Worm (Caenorhabditis elegans) whole organism, young adult: ENCODE results near the gene rab-28.

Experiments used
- F33H1.4 ChIP-seq: fragments of 200-800 bp; sonication (Bioruptor generic); IDR thresholded peaks from 2 replicates; pipeline ENCODE4 v1.3.6; 2022; ENCODE audit warnings: missing genetic modification reagents, missing genetic modification characterization, missing compliant biosample characterization
- lin-54 ChIP-seq: fragments of 200-800 bp; sonication (Bioruptor generic); optimal IDR thresholded peaks from 2 replicates; lab custom pipeline; 2018; ENCODE audit warnings: mild to moderate bottlenecking, missing genetic modification characterization, missing compliant biosample characterization
- pha-4 ChIP-seq: fragments of 150-350 bp; sonication (generic microtip); optimal IDR thresholded peaks from 2 replicates; lab custom pipeline; 2014; ENCODE audit warnings: missing biosample characterization, missing genetic modification reagents, missing genetic modification characterization
- sptf-2 ChIP-seq: fragments of 200-800 bp; sonication (Bioruptor generic); optimal IDR thresholded peaks from 2 replicates; lab custom pipeline; 2018; ENCODE audit warnings: mild to moderate bottlenecking, missing genetic modification characterization, missing compliant biosample characterization
- tbx-9 ChIP-seq: sonication (generic microtip); optimal IDR thresholded peaks from 2 replicates; lab custom pipeline; 2016; ENCODE audit warnings: borderline replicate concordance, missing genetic modification characterization, inconsistent platforms, missing compliant biosample characterization
- unc-62 ChIP-seq: fragments of 150-350 bp; optimal IDR thresholded peaks from 2 replicates; lab custom pipeline; 2014; ENCODE audit warnings: missing biosample characterization, missing genetic modification reagents, missing genetic modification characterization

DNA sequence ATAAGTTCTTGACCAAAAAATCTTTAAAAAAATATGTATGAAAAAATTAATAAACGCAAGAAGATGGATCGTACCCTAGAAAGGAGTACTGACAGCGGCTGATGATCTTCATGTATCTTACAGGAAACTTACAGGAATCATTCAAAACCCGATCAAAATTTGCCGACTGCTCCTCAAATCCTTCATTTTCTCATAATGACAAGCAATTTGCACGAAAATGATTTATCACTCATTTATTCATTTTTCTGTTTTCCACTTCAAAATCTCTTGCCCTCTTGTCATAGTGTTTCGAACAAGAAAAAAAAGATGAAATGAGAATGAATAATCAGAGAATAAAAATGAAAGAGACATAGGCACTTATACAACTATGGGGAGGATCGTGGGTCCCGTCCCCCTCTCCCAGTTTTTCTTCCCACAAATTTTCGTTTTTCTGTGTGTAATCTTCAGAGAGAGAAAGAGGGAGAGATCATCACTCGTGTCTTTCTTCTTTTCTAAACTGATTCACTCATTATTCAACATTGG lies 30.3 kb upstream of the rab-28 start, which contains the start of gene nmy-3:
- TF ChIP-seq tbx-9 (tag; lab: Kevin White, UChicago) (no peak), lin-54 (no peak), pha-4 (tag; lab: Kevin White, UChicago) (no peak), unc-62 (GFP tag; lab: Kevin White, UChicago) (no peak), sptf-2 (GFP tag; lab: Kevin White, UChicago) (no peak), F33H1.4 (no peak)
